Fruit fly (Drosophila melanogaster) whole organism, pupa: ENCODE measurements around the gene CG5280.

Experiments used
- CG10348 ChIP-seq: fragments of 200-800 bp; sonication (Bioruptor generic); IDR thresholded peaks from 2 replicates; pipeline ENCODE4 v1.3.6; 2022; ENCODE audit warnings: missing biosample characterization, missing genetic modification characterization
- CG12605 ChIP-seq: fragments of 200-800 bp; sonication (Bioruptor generic); IDR thresholded peaks from 2 replicates; pipeline ENCODE4 v1.3.6; 2022; ENCODE audit warnings: missing biosample characterization, missing genetic modification characterization
- CG13204 ChIP-seq: fragments of 200-800 bp; sonication (Bioruptor generic); optimal IDR thresholded peaks from 2 replicates; lab custom pipeline; 2018; ENCODE audit warnings: missing biosample characterization, mild to moderate bottlenecking, missing genetic modification characterization, moderate library complexity
- CG14655 ChIP-seq: fragments of 200-800 bp; sonication (Bioruptor generic); optimal IDR thresholded peaks from 3 replicates; lab custom pipeline; 2017; ENCODE audit warnings: mild to moderate bottlenecking, missing biosample characterization, missing genetic modification reagents, missing genetic modification characterization
- CG15710 ChIP-seq: fragments of 200-800 bp; sonication (Bioruptor generic); optimal IDR thresholded peaks from 2 replicates; lab custom pipeline; 2018; ENCODE audit warnings: missing biosample characterization, mild to moderate bottlenecking, missing genetic modification characterization, moderate library complexity
- CG17806 ChIP-seq: fragments of 200-800 bp; sonication (Bioruptor generic); optimal IDR thresholded peaks from 2 replicates; lab custom pipeline; 2018; ENCODE audit warnings: missing biosample characterization, mild to moderate bottlenecking, missing genetic modification characterization, moderate library complexity
- CG32121 ChIP-seq: fragments of 200-800 bp; sonication (Bioruptor generic); IDR thresholded peaks from 2 replicates; pipeline ENCODE4 v1.3.6; 2022; ENCODE audit warnings: missing biosample characterization, missing genetic modification characterization
- CG34367 ChIP-seq: fragments of 200-800 bp; sonication (Bioruptor generic); optimal IDR thresholded peaks from 2 replicates; lab custom pipeline; 2018; ENCODE audit warnings: missing biosample characterization, mild to moderate bottlenecking, missing genetic modification characterization
- CG4496 ChIP-seq: fragments of 200-800 bp; sonication (Bioruptor generic); IDR thresholded peaks from 3 replicates; pipeline ENCODE4 v1.3.6; 2022; ENCODE audit warnings: missing biosample characterization, missing genetic modification characterization
- CG8159 ChIP-seq: fragments of 200-800 bp; sonication (Bioruptor generic); optimal IDR thresholded peaks from 3 replicates; lab custom pipeline; 2018; ENCODE audit warnings: missing biosample characterization, mild to moderate bottlenecking, missing genetic modification characterization, moderate library complexity
- CG8301 ChIP-seq: fragments of 200-800 bp; sonication (Bioruptor generic); optimal IDR thresholded peaks from 2 replicates; lab custom pipeline; 2018; ENCODE audit warnings: missing biosample characterization, mild to moderate bottlenecking, missing genetic modification characterization
- CG9948 ChIP-seq: fragments of 200-800 bp; sonication (Bioruptor generic); optimal IDR thresholded peaks from 2 replicates; lab custom pipeline; 2018; ENCODE audit warnings: missing biosample characterization, mild to moderate bottlenecking, missing genetic modification characterization, moderate library complexity
- D1 ChIP-seq: fragments of 200-800 bp; sonication (Bioruptor generic); optimal IDR thresholded peaks from 2 replicates; lab custom pipeline; 2018; ENCODE audit warnings: missing biosample characterization, mild to moderate bottlenecking, missing genetic modification characterization, moderate library complexity
- EcR ChIP-seq: fragments of 200-800 bp; sonication (Bioruptor generic); optimal IDR thresholded peaks from 3 replicates; lab custom pipeline; 2019; ENCODE audit warnings: missing biosample characterization, missing genetic modification characterization, mild to moderate bottlenecking, moderate library complexity, missing genetic modification reagents
- Ets98B ChIP-seq: fragments of 200-800 bp; sonication (Bioruptor generic); IDR thresholded peaks from 2 replicates; pipeline ENCODE4 v1.3.6; 2022; ENCODE audit warnings: missing biosample characterization, missing genetic modification characterization
- Pif1A ChIP-seq: fragments of 200-800 bp; sonication (Bioruptor generic); optimal IDR thresholded peaks from 3 replicates; lab custom pipeline; 2016; ENCODE audit warnings: missing biosample characterization, missing genetic modification characterization
- Pif1B ChIP-seq: fragments of 200-800 bp; sonication (Bioruptor generic); optimal IDR thresholded peaks from 3 replicates; lab custom pipeline; 2016; ENCODE audit warnings: missing biosample characterization, missing genetic modification characterization
- Snoo ChIP-seq: fragments of 200-800 bp; sonication (Bioruptor generic); optimal IDR thresholded peaks from 3 replicates; lab custom pipeline; 2017; ENCODE audit warnings: missing biosample characterization, mild to moderate bottlenecking, missing genetic modification characterization, inconsistent platforms
- fd96Ca ChIP-seq: fragments of 200-800 bp; sonication (Bioruptor generic); IDR thresholded peaks from 3 replicates; pipeline ENCODE4 v1.3.6; 2022; ENCODE audit warnings: missing biosample characterization, missing genetic modification characterization
- gl ChIP-seq: fragments of 200-800 bp; sonication (Bioruptor generic); optimal IDR thresholded peaks from 2 replicates; lab custom pipeline; 2018; ENCODE audit warnings: missing biosample characterization, mild to moderate bottlenecking, missing genetic modification characterization
- rn ChIP-seq: fragments of 200-800 bp; sonication (Bioruptor generic); IDR thresholded peaks from 2 replicates; pipeline ENCODE4 v1.3.6; 2022; ENCODE audit warnings: missing biosample characterization, missing genetic modification characterization

Gene CG5280

dm6 chr3L:8985848-8986320 lies 4.1 kb downstream of the CG5280 start, which contains the start of gene Galk:
Gene Galk (minus strand): TSS chr3L:8986091.
- TF ChIP-seq CG4496 (GFP tag; lab: Robert Waterston, UW), result 0 out of 3 replicates have a peak, but pooled peaks have one; percentile 18
- no peak for TF ChIP-seq Snoo (tag; lab: Kevin White, UChicago)
- TF ChIP-seq CG8159 (tag; lab: Kevin White, UChicago), result no peak
- TF ChIP-seq rn (GFP tag; lab: Robert Waterston, UW), result no peak
- TF ChIP-seq gl (tag; lab: Kevin White, UChicago), result no peak
- peak; percentile 26 for TF ChIP-seq EcR (GFP tag; lab: Kevin White, UChicago)
- TF ChIP-seq CG32121 (GFP tag; lab: Robert Waterston, UW), result peak; percentile 8; the same call in 1 of the 2 replicates
- peak; percentile 52; the same call in 1 of the 3 replicates for TF ChIP-seq fd96Ca (GFP tag; lab: Robert Waterston, UW)
- TF ChIP-seq Ets98B (GFP tag; lab: Robert Waterston, UW), result peak; percentile 21; the same call in 1 of the 2 replicates
- TF ChIP-seq, all 21 proteins: peak for 5

DNA sequence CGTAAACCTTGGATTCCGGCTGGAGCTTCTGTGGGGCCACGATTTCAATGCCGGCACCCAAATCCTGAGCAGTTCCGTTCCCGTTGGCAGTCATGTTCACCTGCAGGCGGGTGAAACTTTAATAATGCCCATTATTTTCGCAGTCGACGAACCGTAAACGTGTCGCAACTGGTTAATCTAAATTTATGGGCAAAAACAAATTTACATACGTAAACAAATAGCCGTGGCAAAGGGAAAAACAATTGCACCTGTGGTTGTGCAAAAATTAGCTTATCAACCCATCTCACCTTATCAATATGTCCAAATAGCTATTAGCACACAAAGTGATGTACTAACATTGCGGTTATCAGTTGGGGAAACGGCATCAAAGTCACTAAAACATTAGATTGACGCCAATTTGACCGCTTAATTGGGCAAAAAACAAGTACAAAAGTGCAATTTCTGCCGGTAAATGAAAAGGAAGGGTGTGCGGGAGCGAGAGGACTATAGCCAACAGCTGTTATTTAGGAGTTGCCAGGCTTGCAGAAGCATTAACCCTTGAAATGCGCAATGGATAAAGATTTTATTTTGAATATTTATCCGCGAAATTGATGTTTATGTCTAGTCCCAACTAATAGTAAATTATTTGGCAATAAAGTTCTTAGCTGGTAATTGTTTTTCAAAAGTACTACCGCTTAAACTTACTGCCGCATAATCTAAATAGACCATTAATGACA lies 4.7 kb downstream of the CG5280 start:
- TF ChIP-seq CG4496 (GFP tag; lab: Robert Waterston, UW), result peak; percentile 27; the same call in 1 of the 3 replicates
- TF ChIP-seq CG13204, result no peak

DNA sequence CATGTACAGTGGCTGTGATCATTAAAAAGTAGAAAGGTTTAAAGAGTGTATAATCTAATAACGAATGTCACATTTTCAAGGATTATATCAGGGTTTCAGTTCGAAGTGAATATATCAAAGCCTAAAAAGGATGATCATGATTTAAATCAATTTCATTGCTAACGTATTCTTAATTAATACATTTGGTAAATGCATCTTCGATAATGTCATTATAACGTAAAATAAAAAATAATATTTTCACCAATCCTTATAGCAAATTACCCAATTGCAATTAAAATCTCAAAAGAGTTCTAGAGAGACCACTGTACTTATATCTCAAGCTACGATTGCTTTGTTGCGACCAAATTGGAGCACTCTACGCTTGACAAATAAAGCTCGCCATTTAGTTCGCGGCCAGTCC lies 8.0 kb downstream of the CG5280 start:
- TF ChIP-seq gl (tag; lab: Kevin White, UChicago), result no peak
- TF ChIP-seq CG15710 (tag; lab: Kevin White, UChicago), result no peak
- no peak for TF ChIP-seq CG8159 (tag; lab: Kevin White, UChicago)
- TF ChIP-seq CG10348 (GFP tag; lab: Robert Waterston, UW), result no peak
- no peak for TF ChIP-seq CG13204
- no peak for TF ChIP-seq CG14655 (GFP tag; lab: Kevin White, UChicago)
- no peak for TF ChIP-seq D1 (tag; lab: Kevin White, UChicago)
- no peak for TF ChIP-seq CG9948 (tag; lab: Kevin White, UChicago)
- no peak for TF ChIP-seq CG4496 (GFP tag; lab: Robert Waterston, UW)
- no peak for TF ChIP-seq fd96Ca (GFP tag; lab: Robert Waterston, UW)
- TF ChIP-seq Pif1B, result no peak
- TF ChIP-seq rn (GFP tag; lab: Robert Waterston, UW), result no peak
- no peak for TF ChIP-seq Pif1A (GFP tag; lab: Kevin White, UChicago)
- TF ChIP-seq Ets98B (GFP tag; lab: Robert Waterston, UW), result no peak
- no peak for TF ChIP-seq EcR (GFP tag; lab: Kevin White, UChicago)
- TF ChIP-seq CG8301 (tag; lab: Kevin White, UChicago), result no peak
- TF ChIP-seq CG32121 (GFP tag; lab: Robert Waterston, UW), result no peak
- TF ChIP-seq Snoo (tag; lab: Kevin White, UChicago), result no peak
- TF ChIP-seq CG12605 (GFP tag; lab: Robert Waterston, UW), result no peak

DNA sequence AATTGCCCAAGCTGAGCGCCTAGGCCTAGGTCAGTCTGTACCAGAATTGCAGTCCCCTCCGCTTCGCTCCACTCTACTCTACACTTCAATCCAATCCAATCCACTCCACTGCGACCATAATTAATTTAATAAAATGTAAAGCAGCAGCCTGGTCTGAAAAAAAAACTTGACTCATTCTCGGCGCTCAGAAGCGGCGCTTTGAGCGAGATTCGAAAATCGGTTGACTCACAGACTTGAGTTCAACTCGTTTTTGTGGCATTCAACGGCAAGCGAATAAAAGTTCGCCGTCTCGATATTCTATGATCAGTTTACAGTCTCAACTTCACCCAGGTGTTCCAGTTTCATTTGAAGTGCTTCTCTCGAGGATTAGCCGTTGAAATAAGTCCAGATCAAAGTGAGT lies 8.5 kb downstream of the CG5280 start, which contains the start of gene CG13314:
TSS of gene CG13314 (plus strand) at position 301 of the 400 bp plus-strand sequence.
- TF ChIP-seq gl (tag; lab: Kevin White, UChicago) (no peak), Ets98B (GFP tag; lab: Robert Waterston, UW) (no peak), CG17806 (tag; lab: Kevin White, UChicago) (no peak), rn (GFP tag; lab: Robert Waterston, UW) (no peak), CG10348 (GFP tag; lab: Robert Waterston, UW) (no peak), CG34367 (tag; lab: Kevin White, UChicago) (no peak), EcR (GFP tag; lab: Kevin White, UChicago) (no peak), CG8301 (tag; lab: Kevin White, UChicago) (no peak), CG15710 (tag; lab: Kevin White, UChicago) (no peak), D1 (tag; lab: Kevin White, UChicago) (no peak), CG14655 (GFP tag; lab: Kevin White, UChicago) (no peak), fd96Ca (GFP tag; lab: Robert Waterston, UW) (no peak), CG13204 (no peak), CG8159 (tag; lab: Kevin White, UChicago) (no peak), CG9948 (tag; lab: Kevin White, UChicago) (no peak)
- TF ChIP-seq, all 21 proteins: peak for 0

DNA sequence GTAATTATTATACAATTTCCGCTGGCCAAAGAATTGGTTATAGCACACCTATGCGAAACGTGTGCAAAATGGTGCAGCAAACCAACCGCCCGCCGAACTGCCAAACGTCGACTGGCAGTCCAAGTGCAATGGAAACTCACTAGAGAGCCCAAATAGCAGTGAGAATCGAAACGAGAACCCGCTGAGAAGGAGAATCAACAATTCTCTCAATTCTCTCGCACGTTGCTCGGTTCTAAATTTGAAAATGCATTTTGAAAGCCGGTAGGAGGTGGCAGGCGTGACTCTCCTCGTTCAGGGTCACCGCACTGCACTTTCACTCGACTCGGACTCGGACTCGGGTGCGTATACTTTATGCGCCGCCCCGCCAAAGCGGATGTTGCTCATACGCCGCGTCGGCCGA lies 10.2 kb downstream of the CG5280 start, which contains the start of gene CG5644:
TSS of gene CG5644 (minus strand) at position 101 of the 400 bp plus-strand sequence.
- TF ChIP-seq CG8159 (tag; lab: Kevin White, UChicago) (no peak), fd96Ca (GFP tag; lab: Robert Waterston, UW) (no peak), Snoo (tag; lab: Kevin White, UChicago) (no peak), CG14655 (GFP tag; lab: Kevin White, UChicago) (no peak), CG8301 (tag; lab: Kevin White, UChicago) (no peak), Ets98B (GFP tag; lab: Robert Waterston, UW) (no peak), CG32121 (GFP tag; lab: Robert Waterston, UW) (no peak), D1 (tag; lab: Kevin White, UChicago) (no peak), rn (GFP tag; lab: Robert Waterston, UW) (no peak), CG13204 (no peak), CG15710 (tag; lab: Kevin White, UChicago) (no peak), Pif1B (no peak), CG4496 (GFP tag; lab: Robert Waterston, UW) (no peak), gl (tag; lab: Kevin White, UChicago) (no peak), CG34367 (tag; lab: Kevin White, UChicago) (no peak), Pif1A (GFP tag; lab: Kevin White, UChicago) (no peak), CG12605 (GFP tag; lab: Robert Waterston, UW) (no peak)
